Worm (Caenorhabditis elegans) whole organism, midembryonic: Measurements from ENCODE around the gene F13E6.1.

Source experiments
- T22C8.4 ChIP-seq: fragments of 200-800 bp; sonication (Bioruptor generic); IDR thresholded peaks from 2 replicates; pipeline ENCODE4 v1.3.6; 2022; ENCODE audit warnings: missing genetic modification characterization, missing compliant biosample characterization
- cog-1 ChIP-seq: sonication (generic microtip); optimal IDR thresholded peaks from 2 replicates; lab custom pipeline; 2016; ENCODE audit warnings: missing genetic modification characterization, missing compliant biosample characterization
- flt-1 ChIP-seq: fragments of 200-800 bp; sonication (Bioruptor generic); IDR thresholded peaks from 2 replicates; pipeline ENCODE4 v1.3.6; 2022; ENCODE audit warnings: missing genetic modification characterization, missing compliant biosample characterization
- klf-2 ChIP-seq: fragments of 200-800 bp; sonication (Bioruptor generic); conservative IDR thresholded peaks from 2 replicates; pipeline ENCODE4 v1.3.6; 2022; ENCODE audit warnings: missing genetic modification reagents, missing genetic modification characterization, missing compliant biosample characterization
- ref-1 ChIP-seq: fragments of 200-800 bp; sonication (Bioruptor generic); conservative IDR thresholded peaks from 2 replicates; pipeline ENCODE4 v1.3.6; 2022; ENCODE audit warnings: missing genetic modification reagents, missing genetic modification characterization, missing compliant biosample characterization
- ztf-29 ChIP-seq: fragments of 200-800 bp; sonication (Bioruptor generic); IDR thresholded peaks from 2 replicates; pipeline ENCODE4 v1.3.6; 2022; ENCODE audit warnings: missing genetic modification reagents, missing genetic modification characterization, missing compliant biosample characterization

DNA sequence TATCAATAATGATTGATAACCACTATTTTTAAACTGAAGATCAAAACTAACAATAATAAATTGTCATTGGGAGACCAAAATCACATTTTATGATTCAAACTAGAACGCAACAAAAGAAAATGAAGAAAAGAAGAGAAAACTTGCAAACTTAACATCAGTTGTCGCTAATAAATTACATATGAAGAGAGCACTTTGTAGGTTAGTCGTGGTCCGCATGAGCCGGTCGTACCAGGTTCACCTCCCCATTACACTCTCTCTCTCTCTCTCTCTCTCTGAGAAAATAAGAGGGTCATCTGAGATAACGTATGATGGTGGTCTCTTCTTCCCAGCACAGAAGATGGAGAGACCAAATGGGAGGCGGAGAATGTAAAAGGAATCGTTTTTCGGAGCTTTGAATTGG lies 47.8 kb downstream of the F13E6.1 start:
- no peak for TF ChIP-seq ztf-29 (GFP tag; lab: Robert Waterston, UW)
- no peak for TF ChIP-seq cog-1
- no peak for TF ChIP-seq flt-1 (GFP tag; lab: Robert Waterston, UW)
- TF ChIP-seq klf-2 = no peak
- TF ChIP-seq ref-1 (GFP tag; lab: Robert Waterston, UW) = no peak
- no peak for TF ChIP-seq T22C8.4 (GFP tag; lab: Robert Waterston, UW)
